Fruit fly (Drosophila melanogaster) whole organism: ENCODE measurements around the gene fiz.

Experiments used
- CG8478 ChIP-seq: fragments of >200 bp; optimal IDR thresholded peaks from 2 replicates; lab custom pipeline; 2018; ENCODE audit warnings: inconsistent platforms
- usp ChIP-seq: fragments of >200 bp; optimal IDR thresholded peaks from 2 replicates; lab custom pipeline; 2017; ENCODE audit warnings: missing biosample characterization, missing genetic modification characterization, mixed read lengths

dm6 chrX:14929813-14930212, 20.3 kb upstream of the fiz start:
- no peak for TF ChIP-seq CG8478 (lab: Kevin White, UChicago)
- TF ChIP-seq usp (GFP tag; lab: Kevin White, UChicago): no peak
